Fruit fly (Drosophila melanogaster) whole organism, embryonic: ENCODE results near the gene Mccc1.

Experiments used
- Awh ChIP-seq: fragments of 200-800 bp; sonication (Bioruptor generic); IDR thresholded peaks from 2 replicates; pipeline ENCODE4, ENCODE4 v1.3.6; 2022; ENCODE audit warnings: missing biosample characterization, missing genetic modification characterization
- CG1024 ChIP-seq: fragments of 200-800 bp; sonication (Bioruptor generic); IDR thresholded peaks from 2 replicates; pipeline ENCODE4 v1.3.6; 2022; ENCODE audit warnings: missing biosample characterization, missing genetic modification characterization
- CG10565 ChIP-seq: fragments of 200-800 bp; sonication (Bioruptor generic); optimal IDR thresholded peaks from 3 replicates; lab custom pipeline; 2016; ENCODE audit warnings: missing biosample characterization, mild to moderate bottlenecking, missing genetic modification characterization
- CG10654 ChIP-seq: fragments of 200-800 bp; sonication (Bioruptor generic); optimal IDR thresholded peaks from 2 replicates; lab custom pipeline; 2016; ENCODE audit warnings: missing biosample characterization, missing genetic modification characterization
- CG11695 ChIP-seq: fragments of 200-800 bp; sonication (Bioruptor generic); IDR thresholded peaks from 3 replicates; pipeline ENCODE4 v1.3.6; 2022; ENCODE audit warnings: missing biosample characterization, missing genetic modification characterization
- CG11723 ChIP-seq: fragments of 200-800 bp; sonication (Bioruptor generic); optimal IDR thresholded peaks from 2 replicates; lab custom pipeline; 2017; ENCODE audit warnings: missing biosample characterization, mild to moderate bottlenecking, missing genetic modification characterization
- CG13624 ChIP-seq: fragments of 200-800 bp; sonication (Bioruptor generic); optimal IDR thresholded peaks from 2 replicates; lab custom pipeline; 2016; ENCODE audit warnings: missing biosample characterization, missing genetic modification characterization
- CG15696 ChIP-seq: fragments of 200-800 bp; sonication (Bioruptor generic); optimal IDR thresholded peaks from 2 replicates; lab custom pipeline; 2019; ENCODE audit warnings: missing biosample characterization, mild to moderate bottlenecking, missing genetic modification characterization, moderate library complexity
- CG17361 ChIP-seq: fragments of 200-800 bp; sonication (Bioruptor generic); IDR thresholded peaks from 3 replicates; pipeline ENCODE4 v1.3.6; 2022; ENCODE audit warnings: missing biosample characterization, missing genetic modification characterization
- CG1832 ChIP-seq: fragments of 200-800 bp; sonication (Bioruptor generic); optimal IDR thresholded peaks from 2 replicates; lab custom pipeline; 2017; ENCODE audit warnings: missing biosample characterization, mild to moderate bottlenecking, missing genetic modification characterization, inconsistent platforms
- CG30431 ChIP-seq: fragments of 200-800 bp; sonication (Bioruptor generic); optimal IDR thresholded peaks from 2 replicates; lab custom pipeline; 2017; ENCODE audit warnings: missing biosample characterization, missing genetic modification characterization
- CG31388 ChIP-seq: fragments of 200-800 bp; sonication (Bioruptor generic); optimal IDR thresholded peaks from 2 replicates; lab custom pipeline; 2016; ENCODE audit warnings: missing biosample characterization, missing genetic modification characterization
- CG3163 ChIP-seq: fragments of 200-800 bp; sonication (Bioruptor generic); optimal IDR thresholded peaks from 3 replicates; lab custom pipeline; 2016; ENCODE audit warnings: missing biosample characterization, missing genetic modification characterization
- CG34422 ChIP-seq: fragments of 200-800 bp; sonication (Bioruptor generic); IDR thresholded peaks from 3 replicates; pipeline ENCODE4 v1.3.6; 2022; ENCODE audit warnings: missing biosample characterization, missing genetic modification characterization
- CG3726 ChIP-seq: fragments of 200-800 bp; sonication (Bioruptor generic); IDR thresholded peaks from 3 replicates; pipeline ENCODE4, ENCODE4 v1.3.6; 2022; ENCODE audit warnings: missing biosample characterization, missing genetic modification characterization
- CG4282 ChIP-seq: fragments of 200-800 bp; sonication (Bioruptor generic); optimal IDR thresholded peaks from 2 replicates; lab custom pipeline; 2016; ENCODE audit warnings: missing biosample characterization, missing genetic modification characterization
- CG4617 ChIP-seq: fragments of 200-800 bp; sonication (Bioruptor generic); optimal IDR thresholded peaks from 3 replicates; lab custom pipeline; 2016; ENCODE audit warnings: missing biosample characterization, missing genetic modification characterization, borderline replicate concordance
- CG4707 ChIP-seq: fragments of 200-800 bp; sonication (Bioruptor generic); optimal IDR thresholded peaks from 2 replicates; lab custom pipeline; 2018; ENCODE audit warnings: missing biosample characterization, mild to moderate bottlenecking, missing genetic modification characterization, moderate library complexity
- CG6813 ChIP-seq: fragments of 200-800 bp; sonication (Bioruptor generic); optimal IDR thresholded peaks from 2 replicates; lab custom pipeline; 2017; ENCODE audit warnings: missing biosample characterization, missing genetic modification characterization, mild to moderate bottlenecking, moderate library complexity, missing genetic modification reagents
- CG7556 ChIP-seq: fragments of 200-800 bp; sonication (Bioruptor generic); optimal IDR thresholded peaks from 2 replicates; lab custom pipeline; 2017; ENCODE audit warnings: missing biosample characterization, mild to moderate bottlenecking, missing genetic modification characterization
- CG8089 ChIP-seq: fragments of 200-800 bp; sonication (Bioruptor generic); optimal IDR thresholded peaks from 3 replicates; lab custom pipeline; 2016; ENCODE audit warnings: missing biosample characterization, missing genetic modification characterization
- CG8281 ChIP-seq: fragments of 200-800 bp; sonication (Bioruptor generic); optimal IDR thresholded peaks from 2 replicates; lab custom pipeline; 2018; ENCODE audit warnings: missing biosample characterization, mild to moderate bottlenecking, missing genetic modification characterization, moderate library complexity
- CG8290 ChIP-seq, 3 experiments: fragments of 200-800 bp; sonication (Bioruptor generic); optimal IDR thresholded peaks; 2 replicates each; lab custom pipeline; 2016 to 2019; ENCODE audit warnings: missing biosample characterization in 3 of 3, missing genetic modification characterization in 3 of 3, mild to moderate bottlenecking in 2 of 3, moderate library complexity in 1 of 3
- CG8359 ChIP-seq: fragments of 200-800 bp; sonication (Bioruptor generic); optimal IDR thresholded peaks from 2 replicates; lab custom pipeline; 2017; ENCODE audit warnings: missing biosample characterization, mild to moderate bottlenecking, missing genetic modification characterization, borderline replicate concordance
- CG9215 ChIP-seq: fragments of 200-800 bp; sonication (Bioruptor generic); IDR thresholded peaks from 2 replicates; pipeline ENCODE4 v1.3.6; 2022; ENCODE audit warnings: missing biosample characterization, missing genetic modification characterization
- Chrac-16 ChIP-seq: fragments of 200-800 bp; sonication (Bioruptor generic); optimal IDR thresholded peaks from 3 replicates; lab custom pipeline; 2016; ENCODE audit warnings: missing biosample characterization, missing genetic modification characterization
- D ChIP-seq, 2 experiments: fragments of 200-800 bp in 1 of 2; fragments of >200 bp in 1 of 2; sonication (Bioruptor generic) in 1 of 2; optimal IDR thresholded peaks; 2 replicates in 1 of 2; 3 replicates in 1 of 2; lab custom pipeline; 2017; ENCODE audit warnings: mild to moderate bottlenecking in 1 of 2, missing biosample characterization in 1 of 2, missing genetic modification characterization in 1 of 2, missing genetic modification reagents in 1 of 2
- HHEX ChIP-seq: fragments of 200-800 bp; sonication (Bioruptor generic); optimal IDR thresholded peaks from 3 replicates; lab custom pipeline; 2017; ENCODE audit warnings: missing biosample characterization, mild to moderate bottlenecking, missing genetic modification characterization, missing genetic modification reagents
- Mes4 ChIP-seq: fragments of 200-800 bp; sonication (Bioruptor generic); optimal IDR thresholded peaks from 2 replicates; lab custom pipeline; 2016; ENCODE audit warnings: missing biosample characterization, missing genetic modification characterization
- Optix ChIP-seq: fragments of 200-800 bp; sonication (Bioruptor generic); IDR thresholded peaks from 3 replicates; pipeline ENCODE4 v1.3.6; 2022; ENCODE audit warnings: missing biosample characterization, missing genetic modification characterization
- Rx ChIP-seq: fragments of 200-800 bp; sonication (Bioruptor generic); IDR thresholded peaks from 2 replicates; pipeline ENCODE4 v1.3.6; 2022; ENCODE audit warnings: missing biosample characterization, missing genetic modification characterization
- Side ChIP-seq: fragments of 200-800 bp; sonication (Bioruptor generic); optimal IDR thresholded peaks from 2 replicates; lab custom pipeline; 2016; ENCODE audit warnings: missing biosample characterization, missing genetic modification characterization
- Spps ChIP-seq: fragments of 200-800 bp; sonication (Bioruptor generic); optimal IDR thresholded peaks from 2 replicates; lab custom pipeline; 2018; ENCODE audit warnings: missing biosample characterization, mild to moderate bottlenecking, missing genetic modification characterization
- ac ChIP-seq: fragments of 200-800 bp; sonication (Bioruptor generic); optimal IDR thresholded peaks from 3 replicates; lab custom pipeline; 2017; ENCODE audit warnings: missing biosample characterization, mild to moderate bottlenecking, missing genetic modification characterization
- amos ChIP-seq: fragments of 200-800 bp; sonication (Bioruptor generic); IDR thresholded peaks from 2 replicates; pipeline ENCODE4 v1.3.6; 2022; ENCODE audit warnings: missing biosample characterization, missing genetic modification characterization; ENCODE audit not compliant: partially characterized antibody
- ap ChIP-seq: fragments of 200-800 bp; sonication (Bioruptor generic); IDR thresholded peaks from 2 replicates; pipeline ENCODE4 v1.3.6; 2022; ENCODE audit warnings: missing biosample characterization, missing genetic modification characterization
- cwo ChIP-seq: fragments of 200-800 bp; sonication (Bioruptor generic); optimal IDR thresholded peaks from 3 replicates; lab custom pipeline; 2017; ENCODE audit warnings: missing biosample characterization, missing genetic modification characterization, mild to moderate bottlenecking, moderate library complexity, missing genetic modification reagents
- ems ChIP-seq: fragments of 200-800 bp; sonication (Bioruptor generic); optimal IDR thresholded peaks from 3 replicates; lab custom pipeline; 2016; ENCODE audit warnings: missing biosample characterization, missing genetic modification characterization
- gce ChIP-seq: fragments of 200-800 bp; sonication (Bioruptor generic); IDR thresholded peaks from 3 replicates; pipeline ENCODE4 v1.3.6; 2022; ENCODE audit warnings: missing biosample characterization, missing genetic modification characterization
- gcm ChIP-seq: fragments of 200-800 bp; sonication (Bioruptor generic); optimal IDR thresholded peaks from 2 replicates; lab custom pipeline; 2019; ENCODE audit warnings: missing biosample characterization, mild to moderate bottlenecking, missing genetic modification characterization, moderate library complexity
- gcm2 ChIP-seq: fragments of 200-800 bp; sonication (Bioruptor generic); optimal IDR thresholded peaks from 2 replicates; lab custom pipeline; 2016; ENCODE audit warnings: missing biosample characterization, missing genetic modification characterization
- ham ChIP-seq: fragments of 200-800 bp; sonication (Bioruptor generic); IDR thresholded peaks from 2 replicates; pipeline ENCODE4 v1.3.6; 2022; ENCODE audit warnings: missing biosample characterization, missing genetic modification characterization
- hbn ChIP-seq: fragments of 200-800 bp; sonication (Bioruptor generic); IDR thresholded peaks from 2 replicates; pipeline ENCODE4 v1.3.6; 2022; ENCODE audit warnings: missing biosample characterization, missing genetic modification characterization; ENCODE audit not compliant: partially characterized antibody
- insv ChIP-seq, 2 experiments: fragments of 200-800 bp; sonication (Bioruptor generic); optimal IDR thresholded peaks; 3 replicates each; lab custom pipeline; 2016 to 2018; ENCODE audit warnings: missing biosample characterization in 2 of 2, missing genetic modification characterization in 2 of 2
- kay ChIP-seq: fragments of 200-800 bp; sonication (Bioruptor generic); optimal IDR thresholded peaks from 2 replicates; lab custom pipeline; 2016; ENCODE audit warnings: missing biosample characterization, missing genetic modification characterization
- lov ChIP-seq, 2 experiments: fragments of 200-800 bp in 1 of 2; fragments of >200 bp in 1 of 2; sonication (Bioruptor generic) in 1 of 2; IDR thresholded peaks in 1 of 2; optimal IDR thresholded peaks in 1 of 2; 2 replicates in 1 of 2; 3 replicates in 1 of 2; pipeline versions ENCODE4 v1.3.6 to Lab custom; 2017 to 2022; ENCODE audit warnings: missing biosample characterization in 1 of 2, missing genetic modification characterization in 1 of 2
- pfk ChIP-seq: fragments of 200-800 bp; sonication (Bioruptor generic); optimal IDR thresholded peaks from 2 replicates; lab custom pipeline; 2018; ENCODE audit warnings: missing biosample characterization, mild to moderate bottlenecking, missing genetic modification characterization, moderate library complexity
- unpg ChIP-seq: fragments of 200-800 bp; sonication (Bioruptor generic); optimal IDR thresholded peaks from 3 replicates; lab custom pipeline; 2018; ENCODE audit warnings: missing biosample characterization, mild to moderate bottlenecking, missing genetic modification characterization, moderate library complexity

Gene Mccc1

DNA sequence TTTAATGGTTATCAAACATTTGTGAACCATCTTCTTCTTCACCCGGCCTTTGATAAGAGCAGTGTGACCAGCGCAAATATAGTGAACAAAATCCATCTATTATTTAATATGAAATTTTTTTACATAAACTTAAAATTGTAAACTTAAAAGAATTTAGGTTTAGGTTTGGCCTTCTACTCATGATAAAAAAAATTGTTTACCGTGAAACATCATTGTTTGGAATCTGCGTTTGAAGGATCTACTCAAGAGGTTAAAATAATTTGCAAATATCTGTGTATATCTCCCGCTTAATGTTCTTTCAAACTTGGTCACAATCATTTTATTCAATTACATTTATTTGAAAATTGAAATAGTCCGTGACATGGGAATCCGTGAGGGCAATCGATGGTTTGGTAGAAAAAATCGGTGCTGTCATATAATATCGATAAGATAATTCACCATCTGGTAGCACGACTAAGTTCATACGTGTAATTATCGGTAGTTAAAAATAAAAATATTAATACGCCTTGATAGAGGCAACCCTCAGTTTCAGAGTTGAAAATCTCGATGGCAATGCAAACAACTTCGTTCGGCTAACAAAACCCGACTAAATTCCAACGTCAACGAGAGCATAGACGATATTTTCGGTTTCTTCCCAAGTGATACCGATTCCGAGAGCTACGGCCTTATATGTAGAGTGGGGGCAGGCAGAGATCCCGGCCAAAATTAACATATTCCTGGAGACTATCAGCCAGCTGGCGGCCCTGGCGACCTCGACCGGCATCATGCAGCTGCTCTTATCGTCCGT is 21.7 kb downstream of the Mccc1 start, which contains the start of the genes betaGlu and sip3 (continued):
- TF ChIP-seq CG4282 (no peak), Side (GFP tag; lab: Kevin White, UChicago) (no peak), CG3163 (GFP tag; lab: Kevin White, UChicago) (no peak), pfk (GFP tag; lab: Kevin White, UChicago) (no peak), gcm (GFP tag; lab: Kevin White, UChicago) (no peak), gce (GFP tag; lab: Robert Waterston, UW) (no peak), CG31388 (GFP tag; lab: Kevin White, UChicago) (no peak), insv (GFP tag; optimal IDR thresholded peaks at IDR 0.05; lab: Kevin White, UChicago) (no peak), cwo (GFP tag; lab: Kevin White, UChicago) (no peak), CG11723 (GFP tag; lab: Kevin White, UChicago) (no peak), CG9215 (GFP tag; lab: Robert Waterston, UW) (no peak), HHEX (no peak), CG1024 (no peak), D (optimal IDR thresholded peaks at IDR 0.05; lab: Kevin White, UChicago) (no peak), D (GFP tag; optimal IDR thresholded peaks at IDR 0.05; lab: Kevin White, UChicago) (no peak), Mes4 (GFP tag; lab: Kevin White, UChicago) (no peak), CG8290 (GFP tag; optimal IDR thresholded peaks at IDR 0.05; lab: Kevin White, UChicago) (peak; percentile 41), CG8290 (tag; optimal IDR thresholded peaks at IDR 0.05; lab: Kevin White, UChicago) (no peak), CG34422 (GFP tag; lab: Robert Waterston, UW) (no peak), Awh (GFP tag; lab: Robert Waterston, UW) (no peak), gcm2 (GFP tag; lab: Kevin White, UChicago) (no peak), CG8281 (no peak), CG11695 (GFP tag; lab: Robert Waterston, UW) (no peak), ems (GFP tag; lab: Kevin White, UChicago) (no peak), lov (optimal IDR thresholded peaks at IDR 0.05; lab: Kevin White, UChicago) (no peak), lov (GFP tag; IDR thresholded peaks at IDR 0.05; lab: Robert Waterston, UW) (no peak), ham (no peak), ap (GFP tag; lab: Robert Waterston, UW) (no peak), CG8359 (GFP tag; lab: Kevin White, UChicago) (no peak), unpg (no peak), CG6813 (GFP tag; lab: Kevin White, UChicago) (no peak), Spps (no peak), CG10565 (GFP tag; lab: Kevin White, UChicago) (no peak), Chrac-16 (no peak), CG13624 (GFP tag; lab: Kevin White, UChicago) (peak; percentile 3), CG10654 (GFP tag; lab: Kevin White, UChicago) (no peak), ac (GFP tag; lab: Kevin White, UChicago) (no peak), Rx (no peak), CG30431 (no peak), CG15696 (tag; lab: Kevin White, UChicago) (no peak), Optix (no peak), CG1832 (GFP tag; lab: Kevin White, UChicago) (no peak), CG8089 (GFP tag; lab: Kevin White, UChicago) (no peak), CG4617 (peak; percentile 28), CG17361 (GFP tag; lab: Robert Waterston, UW) (peak; percentile 75; the same call in 2 of the 3 replicates), hbn (GFP tag; lab: Robert Waterston, UW) (peak; percentile 86), CG4707 (no peak), CG3726 (GFP tag; lab: Robert Waterston, UW) (no peak), amos (GFP tag; lab: Robert Waterston, UW) (peak; percentile 94), CG7556 (GFP tag; lab: Kevin White, UChicago) (no peak), kay (GFP tag; lab: Kevin White, UChicago) (no peak)
